Worm (Caenorhabditis elegans) whole organism, mixed stage, embryonic: ENCODE data around the gene nhr-281.

Experiments used
- ceh-43 ChIP-seq: fragments of 200-800 bp; sonication (Bioruptor generic); optimal IDR thresholded peaks from 2 replicates; lab custom pipeline; 2018; ENCODE audit warnings: mild to moderate bottlenecking, missing genetic modification characterization, moderate library complexity, missing compliant biosample characterization
- cnd-1 ChIP-seq: fragments of 200-800 bp; sonication (Bioruptor generic); optimal IDR thresholded peaks from 2 replicates; lab custom pipeline; 2018; ENCODE audit warnings: mild to moderate bottlenecking, missing genetic modification characterization, missing compliant biosample characterization
- elt-3 ChIP-seq: fragments of 150-350 bp; optimal IDR thresholded peaks from 2 replicates; lab custom pipeline; 2014; ENCODE audit warnings: missing biosample characterization, missing genetic modification characterization
- ham-2 ChIP-seq: fragments of 200-800 bp; sonication (Bioruptor generic); optimal IDR thresholded peaks from 2 replicates; lab custom pipeline; 2018; ENCODE audit warnings: mild to moderate bottlenecking, missing genetic modification characterization, missing compliant biosample characterization
- lin-13 ChIP-seq: fragments of 150-350 bp; optimal IDR thresholded peaks from 2 replicates; lab custom pipeline; 2014; ENCODE audit warnings: missing biosample characterization, missing genetic modification characterization
- unc-62 ChIP-seq: fragments of 150-350 bp; optimal IDR thresholded peaks from 2 replicates; lab custom pipeline; 2014; ENCODE audit warnings: missing biosample characterization, missing genetic modification reagents, missing genetic modification characterization
- ztf-11 ChIP-seq: fragments of 150-350 bp; optimal IDR thresholded peaks from 2 replicates; lab custom pipeline; 2014; ENCODE audit warnings: missing biosample characterization, missing genetic modification characterization

DNA sequence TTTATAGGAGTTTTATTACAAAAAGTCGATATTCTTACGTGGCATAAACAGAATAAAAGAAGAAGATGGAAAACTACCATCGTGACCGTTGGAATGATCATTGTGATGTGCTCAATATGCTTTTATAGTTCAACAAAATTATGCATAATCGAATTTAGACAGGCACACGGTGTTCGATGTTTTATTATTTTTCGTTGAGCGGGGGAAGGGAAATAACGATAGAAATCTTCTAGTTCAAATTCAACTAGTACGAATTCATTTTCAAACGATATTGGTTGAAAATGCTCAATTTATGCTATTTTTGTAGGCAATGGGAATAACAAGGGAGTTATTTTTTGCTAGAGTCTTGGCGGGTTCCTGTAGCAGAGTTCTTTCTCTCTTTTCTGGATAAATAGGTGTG, 34.7 kb downstream of the nhr-281 start, which contains the start of gene C33G3.5:
- no peak for TF ChIP-seq lin-13 (tag; lab: Kevin White, UChicago)
- TF ChIP-seq elt-3, result no peak
- no peak for TF ChIP-seq unc-62 (GFP tag; lab: Kevin White, UChicago)
- TF ChIP-seq ham-2 (GFP tag; lab: Kevin White, UChicago), result no peak
- TF ChIP-seq ztf-11 (tag; lab: Kevin White, UChicago), result no peak
- no peak for TF ChIP-seq ceh-43 (GFP tag; lab: Kevin White, UChicago)
- TF ChIP-seq cnd-1 (tag; lab: Kevin White, UChicago), result no peak
